Fruit fly (Drosophila melanogaster): Measurements from ENCODE around the gene CG42852.

The CG42852 gene

dm6 chr3L:16762203-16762997 lies 7.1 kb downstream of the CG42852 start (continued):
- TF ChIP-seq Lpt (GFP tag; optimal IDR thresholded peaks at IDR 0.05), result no peak
- TF ChIP-seq eg (GFP tag; IDR thresholded peaks at IDR 0.05), result no peak
- peak; percentile 48 for TF ChIP-seq Eip75B (GFP tag; optimal IDR thresholded peaks at IDR 0.05)
- peak; percentile 76 for TF ChIP-seq CG15336 (GFP tag; IDR thresholded peaks at IDR 0.05)
- peak; percentile 72 for TF ChIP-seq CG32006 (GFP tag; optimal IDR thresholded peaks at IDR 0.05)
- TF ChIP-seq CG34406 (GFP tag; optimal IDR thresholded peaks at IDR 0.05), result peak; percentile 58
- TF ChIP-seq CG8632 (GFP tag; optimal IDR thresholded peaks at IDR 0.05), result peak; percentile 64
- peak; percentile 29 for TF ChIP-seq CG6276 (GFP tag; optimal IDR thresholded peaks at IDR 0.05)
- peak; percentile 33 for TF ChIP-seq CG7368 (GFP tag; optimal IDR thresholded peaks at IDR 0.05)
- peak; percentile 52 for TF ChIP-seq CG6792 (GFP tag; optimal IDR thresholded peaks at IDR 0.05)
- no peak for TF ChIP-seq CG11902 (GFP tag; optimal IDR thresholded peaks at IDR 0.05)
- peak; percentile 70; the same call in 2 of the 3 replicates for TF ChIP-seq CG6163 (GFP tag; IDR thresholded peaks at IDR 0.05)

- TF ChIP-seq CG16779 (tag; optimal IDR thresholded peaks at IDR 0.05) (peak; percentile 43), cyc (GFP tag; optimal IDR thresholded peaks at IDR 0.05) (peak; percentile 4), topi (GFP tag; optimal IDR thresholded peaks at IDR 0.05) (peak; percentile 25), Sox102F (GFP tag; optimal IDR thresholded peaks at IDR 0.05) (peak; percentile 58), CG10631 (GFP tag; optimal IDR thresholded peaks at IDR 0.05) (peak; percentile 49), CG7368 (GFP tag; optimal IDR thresholded peaks at IDR 0.05) (peak; percentile 23), CG3919 (GFP tag; optimal IDR thresholded peaks at IDR 0.05) (peak; percentile 59), CG11902 (GFP tag; optimal IDR thresholded peaks at IDR 0.05) (no peak), CG32006 (GFP tag; optimal IDR thresholded peaks at IDR 0.05) (peak; percentile 61), Hr39 (GFP tag; optimal IDR thresholded peaks at IDR 0.05) (no peak), Eip75B (GFP tag; optimal IDR thresholded peaks at IDR 0.05) (peak; percentile 27), Met (GFP tag; optimal IDR thresholded peaks at IDR 0.05) (peak; percentile 56), pdm3 (GFP tag; optimal IDR thresholded peaks at IDR 0.05) (peak; percentile 47), CG3032 (tag; optimal IDR thresholded peaks at IDR 0.05) (peak; percentile 50), Blimp-1 (GFP tag; optimal IDR thresholded peaks at IDR 0.05) (no peak), CG6854 (GFP tag; optimal IDR thresholded peaks at IDR 0.05) (peak; percentile 43), svp (GFP tag) (no peak), fkh (GFP tag; optimal IDR thresholded peaks at IDR 0.05) (peak; percentile 50), fd59A (GFP tag; optimal IDR thresholded peaks at IDR 0.05) (no peak), CG15336 (GFP tag; IDR thresholded peaks at IDR 0.05) (peak; percentile 75), CG6276 (GFP tag; optimal IDR thresholded peaks at IDR 0.05) (peak; percentile 73), Ets21C (GFP tag; optimal IDR thresholded peaks at IDR 0.05) (no peak), CG8319 (GFP tag; optimal IDR thresholded peaks at IDR 0.05) (no peak), Sox15 (GFP tag; optimal IDR thresholded peaks at IDR 0.05) (no peak), CG10669 (GFP tag; optimal IDR thresholded peaks at IDR 0.05) (peak; percentile 52), CG11294 (GFP tag; IDR thresholded peaks at IDR 0.05) (0 out of 2 replicates have a peak, but pooled peaks have one; percentile 7), CG9139 (GFP tag; optimal IDR thresholded peaks at IDR 0.05) (peak; percentile 62), Eip93F (GFP tag; optimal IDR thresholded peaks at IDR 0.05) (no peak), Hr38 (GFP tag; optimal IDR thresholded peaks at IDR 0.05) (no peak), OdsH (GFP tag; optimal IDR thresholded peaks at IDR 0.05) (peak; percentile 55), acj6 (GFP tag; optimal IDR thresholded peaks at IDR 0.05) (peak; percentile 59), CG8632 (GFP tag; optimal IDR thresholded peaks at IDR 0.05) (peak; percentile 48), lz (GFP tag; optimal IDR thresholded peaks at IDR 0.05) (peak; percentile 17), CG6163 (GFP tag; IDR thresholded peaks at IDR 0.05) (peak; percentile 63; the same call in 2 of the 3 replicates), Ets96B (tag; optimal IDR thresholded peaks at IDR 0.05) (peak; percentile 56), dac (GFP tag; optimal IDR thresholded peaks at IDR 0.05) (no peak), CG31627 (GFP tag; optimal IDR thresholded peaks at IDR 0.05) (no peak), Hr4 (GFP tag; optimal IDR thresholded peaks at IDR 0.05) (peak; percentile 60), ss (GFP tag; optimal IDR thresholded peaks at IDR 0.05) (peak; percentile 67 to 77), CG1621 (tag; optimal IDR thresholded peaks at IDR 0.05) (peak; percentile 18), CG4318 (GFP tag; optimal IDR thresholded peaks at IDR 0.05) (no peak)
Measured at dm6 chr3L:16765647-16766628, 10.6 kb downstream of the CG42852 start, which contains the start of gene Nrt. Gene Nrt (plus strand): TSS chr3L:16766072.
